Fruit fly (Drosophila melanogaster) whole organism, embryonic: Measurements from ENCODE around the gene CG13694.

Experiments
- B-H2 ChIP-seq: fragments of 200-800 bp; sonication (Bioruptor generic); optimal IDR thresholded peaks from 2 replicates; lab custom pipeline; 2018; ENCODE audit warnings: missing biosample characterization, mild to moderate bottlenecking, missing genetic modification characterization
- BtbVII ChIP-seq: fragments of 200-800 bp; sonication (Bioruptor generic); optimal IDR thresholded peaks from 3 replicates; lab custom pipeline; 2017; ENCODE audit warnings: missing biosample characterization, mild to moderate bottlenecking, missing genetic modification characterization
- CG1024 ChIP-seq: fragments of 200-800 bp; sonication (Bioruptor generic); IDR thresholded peaks from 2 replicates; pipeline ENCODE4 v1.3.6; 2022; ENCODE audit warnings: missing biosample characterization, missing genetic modification characterization
- CG10543 ChIP-seq: fragments of 200-800 bp; sonication (Bioruptor generic); optimal IDR thresholded peaks from 3 replicates; lab custom pipeline; 2017; ENCODE audit warnings: missing biosample characterization, mild to moderate bottlenecking, missing genetic modification characterization, moderate library complexity
- CG10959 ChIP-seq: fragments of 200-800 bp; sonication (Bioruptor generic); IDR thresholded peaks from 2 replicates; pipeline ENCODE4 v1.3.6; 2022; ENCODE audit warnings: missing biosample characterization, missing genetic modification characterization
- CG14050 ChIP-seq: fragments of 200-800 bp; sonication (Bioruptor generic); IDR thresholded peaks from 3 replicates; pipeline ENCODE4 v1.3.6; 2022; ENCODE audit warnings: missing biosample characterization, missing genetic modification characterization
- CG14965 ChIP-seq: fragments of 200-800 bp; sonication (Bioruptor generic); optimal IDR thresholded peaks from 2 replicates; lab custom pipeline; 2016; ENCODE audit warnings: missing biosample characterization, missing genetic modification characterization, borderline replicate concordance
- CG16813 ChIP-seq: fragments of 200-800 bp; sonication (Bioruptor generic); IDR thresholded peaks from 3 replicates; pipeline ENCODE4 v1.3.6; 2022; ENCODE audit warnings: missing biosample characterization, missing genetic modification characterization; ENCODE audit not compliant: partially characterized antibody
- CG17359 ChIP-seq: fragments of 200-800 bp; sonication (Bioruptor generic); optimal IDR thresholded peaks from 3 replicates; lab custom pipeline; 2018; ENCODE audit warnings: missing biosample characterization, mild to moderate bottlenecking, missing genetic modification characterization, moderate library complexity
- CG1792 ChIP-seq: fragments of 200-800 bp; sonication (Bioruptor generic); optimal IDR thresholded peaks from 2 replicates; lab custom pipeline; 2016; ENCODE audit warnings: missing biosample characterization, missing genetic modification characterization
- CG18599 ChIP-seq: fragments of 200-800 bp; sonication (Bioruptor generic); optimal IDR thresholded peaks from 3 replicates; lab custom pipeline; 2017; ENCODE audit warnings: missing biosample characterization, missing genetic modification characterization, mild to moderate bottlenecking, moderate library complexity, missing genetic modification reagents
- CG2712 ChIP-seq: fragments of 200-800 bp; optimal IDR thresholded peaks from 3 replicates; lab custom pipeline; 2019; ENCODE audit warnings: missing biosample characterization, mild to moderate bottlenecking, missing genetic modification characterization, moderate library complexity
- CG31365 ChIP-seq: fragments of 200-800 bp; sonication (Bioruptor generic); optimal IDR thresholded peaks from 2 replicates; lab custom pipeline; 2018; ENCODE audit warnings: missing biosample characterization, mild to moderate bottlenecking, missing genetic modification characterization
- CG33557 ChIP-seq: fragments of 200-800 bp; sonication (Bioruptor generic); optimal IDR thresholded peaks from 2 replicates; lab custom pipeline; 2019; ENCODE audit warnings: missing biosample characterization, mild to moderate bottlenecking, missing genetic modification characterization, moderate library complexity
- CG34376 ChIP-seq: fragments of 200-800 bp; sonication (Bioruptor generic); optimal IDR thresholded peaks from 2 replicates; lab custom pipeline; 2018; ENCODE audit warnings: missing biosample characterization, mild to moderate bottlenecking, missing genetic modification characterization
- CG4328 ChIP-seq: fragments of 200-800 bp; sonication (Bioruptor generic); optimal IDR thresholded peaks from 3 replicates; lab custom pipeline; 2017; ENCODE audit warnings: missing biosample characterization, missing genetic modification reagents, missing genetic modification characterization
- CG4360 ChIP-seq: fragments of 200-800 bp; sonication (Bioruptor generic); IDR thresholded peaks from 2 replicates; pipeline ENCODE4 v1.3.6; 2022; ENCODE audit warnings: missing biosample characterization, missing genetic modification characterization
- CG5953 ChIP-seq: fragments of 200-800 bp; sonication (Bioruptor generic); IDR thresholded peaks from 2 replicates; pipeline ENCODE4 v1.3.6; 2022; ENCODE audit warnings: missing biosample characterization, missing genetic modification characterization
- CG6791 ChIP-seq: fragments of 200-800 bp; sonication (Bioruptor generic); IDR thresholded peaks from 3 replicates; pipeline ENCODE4 v1.3.6; 2022; ENCODE audit warnings: missing biosample characterization, missing genetic modification characterization; ENCODE audit not compliant: partially characterized antibody
- CG7786 ChIP-seq: fragments of 200-800 bp; sonication (Bioruptor generic); optimal IDR thresholded peaks from 2 replicates; lab custom pipeline; 2016; ENCODE audit warnings: missing biosample characterization, missing genetic modification characterization
- CG7987 ChIP-seq: fragments of 200-800 bp; sonication (Bioruptor generic); optimal IDR thresholded peaks from 2 replicates; lab custom pipeline; 2018; ENCODE audit warnings: missing biosample characterization, mild to moderate bottlenecking, missing genetic modification characterization, moderate library complexity
- CrebB ChIP-seq: fragments of 200-800 bp; sonication (Bioruptor generic); optimal IDR thresholded peaks from 3 replicates; lab custom pipeline; 2018; ENCODE audit warnings: missing biosample characterization, mild to moderate bottlenecking, missing genetic modification characterization
- D19B ChIP-seq: fragments of 200-800 bp; sonication (Bioruptor generic); optimal IDR thresholded peaks from 2 replicates; lab custom pipeline; 2017; ENCODE audit warnings: missing biosample characterization, mild to moderate bottlenecking, missing genetic modification characterization
- Dref ChIP-seq: fragments of 200-800 bp; sonication (Bioruptor generic); IDR thresholded peaks from 2 replicates; pipeline ENCODE4 v1.3.6; 2022; ENCODE audit warnings: missing biosample characterization, missing genetic modification characterization
- Elba2 ChIP-seq: fragments of 200-800 bp; sonication (Bioruptor generic); optimal IDR thresholded peaks from 3 replicates; lab custom pipeline; 2016; ENCODE audit warnings: missing biosample characterization, missing genetic modification characterization
- Ets65A ChIP-seq: fragments of 200-800 bp; sonication (Bioruptor generic); peaks from one replicate; lab custom pipeline; 2016; ENCODE audit warnings: missing biosample characterization, missing genetic modification characterization
- Hey ChIP-seq: fragments of 200-800 bp; sonication (Bioruptor generic); optimal IDR thresholded peaks from 3 replicates; lab custom pipeline; 2018; ENCODE audit warnings: missing biosample characterization, mild to moderate bottlenecking, missing genetic modification characterization
- Hmx ChIP-seq: fragments of 200-800 bp; sonication (Bioruptor generic); optimal IDR thresholded peaks from 2 replicates; lab custom pipeline; 2016; ENCODE audit warnings: missing biosample characterization, missing genetic modification characterization
- Med ChIP-seq: fragments of 200-800 bp; sonication (Bioruptor generic); peaks from one replicate; lab custom pipeline; 2016; ENCODE audit warnings: missing biosample characterization, missing genetic modification characterization, mild to moderate bottlenecking, inconsistent platforms, moderate library complexity
- NfI ChIP-seq: fragments of 200-800 bp; sonication (Bioruptor generic); optimal IDR thresholded peaks from 3 replicates; lab custom pipeline; 2018; ENCODE audit warnings: missing biosample characterization, mild to moderate bottlenecking, missing genetic modification characterization, moderate library complexity
- Pdp1 ChIP-seq, 2 experiments: fragments of 200-800 bp; sonication (Bioruptor generic); optimal IDR thresholded peaks; 3 replicates each; lab custom pipeline; 2016; ENCODE audit warnings: missing biosample characterization in 2 of 2, missing genetic modification characterization in 2 of 2, mild to moderate bottlenecking in 1 of 2, moderate library complexity in 1 of 2
- Xrp1 ChIP-seq: fragments of 200-800 bp; sonication (Bioruptor generic); IDR thresholded peaks from 2 replicates; pipeline ENCODE4 v1.3.6; 2022; ENCODE audit warnings: missing biosample characterization, missing genetic modification characterization
- cwo ChIP-seq: fragments of 200-800 bp; sonication (Bioruptor generic); optimal IDR thresholded peaks from 3 replicates; lab custom pipeline; 2017; ENCODE audit warnings: missing biosample characterization, missing genetic modification characterization, mild to moderate bottlenecking, moderate library complexity, missing genetic modification reagents
- danr ChIP-seq: fragments of 200-800 bp; sonication (Bioruptor generic); IDR thresholded peaks from 2 replicates; pipeline ENCODE4 v1.3.6; 2022; ENCODE audit warnings: missing biosample characterization, missing genetic modification characterization
- exex ChIP-seq: fragments of 200-800 bp; sonication (Bioruptor generic); optimal IDR thresholded peaks from 4 replicates; lab custom pipeline; 2018; ENCODE audit warnings: missing biosample characterization, mild to moderate bottlenecking, missing genetic modification characterization, moderate library complexity
- fd64A ChIP-seq: fragments of 200-800 bp; sonication (Bioruptor generic); optimal IDR thresholded peaks from 3 replicates; lab custom pipeline; 2018; ENCODE audit warnings: missing biosample characterization, mild to moderate bottlenecking, missing genetic modification characterization
- gce ChIP-seq: fragments of 200-800 bp; sonication (Bioruptor generic); IDR thresholded peaks from 3 replicates; pipeline ENCODE4 v1.3.6; 2022; ENCODE audit warnings: missing biosample characterization, missing genetic modification characterization
- grn ChIP-seq: fragments of 200-800 bp; sonication (Bioruptor generic); optimal IDR thresholded peaks from 3 replicates; lab custom pipeline; 2017; ENCODE audit warnings: missing biosample characterization, missing genetic modification characterization
- lbe ChIP-seq: fragments of 200-800 bp; sonication (Bioruptor generic); optimal IDR thresholded peaks from 2 replicates; lab custom pipeline; 2016; ENCODE audit warnings: missing biosample characterization, mild to moderate bottlenecking, missing genetic modification characterization
- lilli ChIP-seq: fragments of 200-800 bp; sonication (Bioruptor generic); optimal IDR thresholded peaks from 3 replicates; lab custom pipeline; 2016; ENCODE audit warnings: missing biosample characterization, missing genetic modification characterization
- mirr ChIP-seq: fragments of 200-800 bp; sonication (Bioruptor generic); optimal IDR thresholded peaks from 3 replicates; lab custom pipeline; 2018; ENCODE audit warnings: missing biosample characterization, mild to moderate bottlenecking, missing genetic modification characterization
- pnt ChIP-seq: fragments of 200-800 bp; sonication (Bioruptor generic); optimal IDR thresholded peaks from 3 replicates; lab custom pipeline; 2016; ENCODE audit warnings: missing biosample characterization, missing genetic modification characterization
- sr ChIP-seq: fragments of 200-800 bp; sonication (Bioruptor generic); IDR thresholded peaks from 3 replicates; pipeline ENCODE4 v1.3.6; 2022; ENCODE audit warnings: missing biosample characterization, missing genetic modification characterization
- tap ChIP-seq: fragments of 200-800 bp; optimal IDR thresholded peaks from 3 replicates; lab custom pipeline; 2019; ENCODE audit warnings: missing biosample characterization, mild to moderate bottlenecking, missing genetic modification characterization, moderate library complexity
- tll ChIP-seq, 2 experiments: fragments of 200-800 bp in 1 of 2; fragments of >200 bp in 1 of 2; sonication (Bioruptor generic) in 1 of 2; optimal IDR thresholded peaks; 2 replicates each; lab custom pipeline; 2017 to 2019; ENCODE audit warnings: missing biosample characterization in 2 of 2, missing genetic modification characterization in 2 of 2, mild to moderate bottlenecking in 1 of 2, moderate library complexity in 1 of 2
- tna ChIP-seq: fragments of 200-800 bp; sonication (Bioruptor generic); IDR thresholded peaks from 2 replicates; pipeline ENCODE4 v1.3.6; 2022; ENCODE audit warnings: missing biosample characterization, missing genetic modification characterization; ENCODE audit not compliant: partially characterized antibody

Gene CG13694

DNA sequence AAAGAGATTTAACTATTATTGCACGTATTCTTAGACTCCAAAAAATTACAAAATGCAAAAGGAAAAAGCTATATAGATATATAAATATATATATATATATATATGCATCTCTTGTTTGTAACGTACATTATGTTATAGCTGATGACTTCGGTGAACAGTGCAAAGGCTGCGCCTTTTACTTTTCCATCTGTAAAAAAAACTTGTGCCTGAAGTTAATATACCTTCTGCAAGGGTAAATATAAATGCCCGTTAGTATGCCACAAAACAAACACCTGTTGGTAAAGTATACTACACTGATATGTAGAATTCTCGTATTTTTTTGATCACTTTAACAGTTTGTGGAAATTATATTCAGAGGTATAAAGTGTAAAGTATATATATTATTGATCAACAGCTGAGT lies 21.8 kb upstream of the CG13694 start (continued):
- TF ChIP-seq CG1792 (no peak), Dref (GFP tag; lab: Robert Waterston, UW) (no peak), tna (GFP tag; lab: Robert Waterston, UW) (no peak), lbe (GFP tag; lab: Kevin White, UChicago) (no peak), CG16813 (GFP tag; lab: Robert Waterston, UW) (no peak), CG14050 (GFP tag; lab: Robert Waterston, UW) (no peak), Elba2 (GFP tag; lab: Kevin White, UChicago) (no peak), Xrp1 (GFP tag; lab: Robert Waterston, UW) (0 out of 2 replicates have a peak, but pooled peaks have one; percentile 16), CrebB (tag; lab: Kevin White, UChicago) (no peak), NfI (GFP tag; lab: Kevin White, UChicago) (peak; percentile 2), CG17359 (tag; lab: Kevin White, UChicago) (peak; percentile 17), CG2712 (peak; percentile 10), B-H2 (no peak), Hey (tag; lab: Kevin White, UChicago) (no peak), BtbVII (GFP tag; lab: Kevin White, UChicago) (peak; percentile 1)
- TF ChIP-seq, all 482 proteins: peak for 20

DNA sequence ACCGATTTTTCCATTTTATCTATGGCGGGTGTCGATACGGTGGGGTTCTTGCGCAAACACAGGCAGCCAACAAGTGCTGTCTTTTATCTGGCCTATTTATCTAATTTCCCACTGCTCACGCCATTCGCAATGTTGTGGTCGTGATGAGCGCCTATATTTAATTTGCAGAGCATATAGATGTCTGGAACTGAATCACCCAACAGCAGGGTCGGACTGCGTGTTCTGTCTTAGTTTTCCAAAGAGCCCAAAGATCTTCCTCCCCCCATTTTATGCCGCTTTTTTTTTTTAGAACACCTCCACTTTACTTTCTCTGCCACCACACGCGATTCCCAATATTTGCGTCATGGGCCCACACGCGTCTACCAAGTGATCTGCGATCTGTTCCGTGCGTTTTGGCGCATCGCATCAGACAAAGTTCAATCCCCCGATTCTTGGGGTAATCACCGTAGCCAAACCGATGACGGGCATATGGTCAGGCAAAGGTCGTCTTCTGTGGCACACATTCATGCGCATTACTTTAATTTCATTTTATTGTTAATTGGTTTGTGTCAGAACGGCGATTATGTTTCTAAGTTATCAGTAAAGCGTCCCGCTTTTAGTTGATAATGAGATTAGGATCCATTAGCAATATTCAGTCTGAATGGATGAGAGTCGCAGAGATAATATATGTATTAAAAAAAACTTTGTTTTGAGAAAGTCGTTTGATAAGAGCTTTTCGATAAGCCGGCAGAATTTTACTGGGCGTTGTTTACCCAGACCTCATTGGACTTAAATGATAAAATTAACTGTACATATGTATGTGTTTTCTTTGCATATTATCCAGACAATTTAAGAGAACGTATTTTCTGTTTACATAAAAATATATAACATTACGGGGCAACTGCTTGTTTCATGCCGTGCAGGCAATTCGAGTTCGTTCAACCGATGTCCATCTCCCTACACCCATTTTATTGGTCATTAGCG lies 20.7 kb upstream of the CG13694 start:
- no peak for TF ChIP-seq tll (GFP tag; optimal IDR thresholded peaks at IDR 0.05; lab: Kevin White, UChicago)
- no peak for TF ChIP-seq CG4360
- TF ChIP-seq CG10959 (GFP tag; lab: Robert Waterston, UW): no peak
- TF ChIP-seq mirr: peak; percentile 82
- no peak for TF ChIP-seq CG6791 (GFP tag; lab: Robert Waterston, UW)
- peak; percentile 53 for TF ChIP-seq Med (GFP tag; lab: Kevin White, UChicago)
- TF ChIP-seq pnt (GFP tag; lab: Kevin White, UChicago): no peak
- peak; percentile 65 for TF ChIP-seq Ets65A (GFP tag; lab: Kevin White, UChicago)
- 0 out of 2 replicates have a peak, but pooled peaks have one; percentile 22 for TF ChIP-seq CG5953 (GFP tag; lab: Robert Waterston, UW)
- TF ChIP-seq tna (GFP tag; lab: Robert Waterston, UW): 0 out of 2 replicates have a peak, but pooled peaks have one; percentile 14
- 0 out of 3 replicates have a peak, but pooled peaks have one; percentile 37 for TF ChIP-seq sr (GFP tag; lab: Robert Waterston, UW)
- peak; percentile 96 for TF ChIP-seq exex (tag; lab: Kevin White, UChicago)
- TF ChIP-seq CG4328: no peak
- peak; percentile 20 for TF ChIP-seq CG18599 (GFP tag; lab: Kevin White, UChicago)
- no peak for TF ChIP-seq lilli
- TF ChIP-seq D19B: no peak
- TF ChIP-seq cwo: peak; percentile 35
- TF ChIP-seq fd64A (GFP tag; lab: Kevin White, UChicago): no peak
- TF ChIP-seq CG1024 (GFP tag; lab: Robert Waterston, UW): 0 out of 2 replicates have a peak, but pooled peaks have one; percentile 9
- TF ChIP-seq gce (GFP tag; lab: Robert Waterston, UW): 0 out of 3 replicates have a peak, but pooled peaks have one; percentile 26
- TF ChIP-seq Dref (GFP tag; lab: Robert Waterston, UW): no peak
- TF ChIP-seq CG33557: no peak
- TF ChIP-seq CG34376 (GFP tag; lab: Kevin White, UChicago): peak; percentile 74
- TF ChIP-seq CG14965: no peak
- TF ChIP-seq CG7987 (GFP tag; lab: Kevin White, UChicago): peak; percentile 79
- TF ChIP-seq tap (tag; lab: Kevin White, UChicago): no peak
- no peak for TF ChIP-seq danr
- no peak for TF ChIP-seq CG7786 (GFP tag; lab: Kevin White, UChicago)
- TF ChIP-seq CG10543 (GFP tag; lab: Kevin White, UChicago): peak; percentile 18
- TF ChIP-seq Pdp1 (GFP tag; optimal IDR thresholded peaks at IDR 0.05; lab: Kevin White, UChicago): peak in 1 of 2 experiments; percentile 71
- peak; percentile 67 for TF ChIP-seq grn
- no peak for TF ChIP-seq CG31365
- no peak for TF ChIP-seq Hmx (GFP tag; lab: Kevin White, UChicago)
